Fruit fly (Drosophila melanogaster): ENCODE measurements around the gene Nhe1.

Gene Nhe1

DNA sequence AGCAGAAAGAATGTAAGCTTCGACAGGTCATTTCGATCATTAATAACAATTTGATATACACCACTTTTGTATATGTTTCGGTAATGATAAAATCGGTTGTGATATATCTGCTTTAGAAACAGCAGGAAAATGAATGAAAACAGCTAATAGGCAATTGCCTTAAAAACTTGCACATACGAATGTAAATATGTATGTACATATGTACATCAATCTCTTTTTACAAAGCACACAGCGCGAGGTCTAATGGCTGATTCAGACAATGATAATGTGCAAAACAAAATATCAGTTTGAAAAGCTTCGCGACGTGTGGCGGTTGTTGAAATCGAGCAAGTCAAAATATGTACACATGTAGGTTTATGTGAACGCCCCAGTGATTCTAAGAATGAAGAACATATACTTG lies 35.1 kb downstream of the Nhe1 start, which contains the start of gene galectin:
TSS of gene galectin (plus strand) at position 301 of the 400 bp plus-strand sequence.
- TF ChIP-seq CG4318 (GFP tag; optimal IDR thresholded peaks at IDR 0.05): no peak
- peak; percentile 5 for TF ChIP-seq vri (GFP tag; optimal IDR thresholded peaks at IDR 0.05)

DNA sequence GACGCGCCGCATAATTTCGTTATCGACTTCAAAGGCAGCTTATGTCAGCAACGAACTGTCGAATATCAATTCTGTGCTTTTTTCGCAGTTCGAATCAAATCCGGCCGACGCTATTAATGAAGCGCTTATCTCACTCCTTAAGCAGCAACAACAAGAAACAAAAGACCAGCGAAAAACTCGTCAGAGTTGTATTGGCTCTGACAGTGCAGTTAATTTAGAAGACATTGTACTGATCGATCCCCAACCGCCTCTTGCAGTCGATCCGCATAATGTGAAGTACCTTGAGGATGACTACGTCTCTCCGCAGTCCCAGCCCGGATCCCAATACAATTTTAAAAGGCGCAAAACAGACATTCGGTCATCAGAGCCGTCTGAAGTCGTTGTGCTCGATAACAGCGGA lies 37.0 kb downstream of the Nhe1 start:
- TF ChIP-seq Sox14 (GFP tag; optimal IDR thresholded peaks at IDR 0.05) (peak; percentile 24), vri (GFP tag; optimal IDR thresholded peaks at IDR 0.05) (peak; percentile 66), CG6808 (GFP tag; optimal IDR thresholded peaks at IDR 0.05) (no peak), CG11762 (GFP tag; optimal IDR thresholded peaks at IDR 0.05; ENCODE audit: insufficient read depth) (no peak), salr (GFP tag; optimal IDR thresholded peaks at IDR 0.05) (no peak), CG32006 (GFP tag; optimal IDR thresholded peaks at IDR 0.05) (no peak), topi (GFP tag; optimal IDR thresholded peaks at IDR 0.05) (no peak), CG3032 (tag; optimal IDR thresholded peaks at IDR 0.05) (no peak), CG8319 (GFP tag; optimal IDR thresholded peaks at IDR 0.05) (no peak)

DNA sequence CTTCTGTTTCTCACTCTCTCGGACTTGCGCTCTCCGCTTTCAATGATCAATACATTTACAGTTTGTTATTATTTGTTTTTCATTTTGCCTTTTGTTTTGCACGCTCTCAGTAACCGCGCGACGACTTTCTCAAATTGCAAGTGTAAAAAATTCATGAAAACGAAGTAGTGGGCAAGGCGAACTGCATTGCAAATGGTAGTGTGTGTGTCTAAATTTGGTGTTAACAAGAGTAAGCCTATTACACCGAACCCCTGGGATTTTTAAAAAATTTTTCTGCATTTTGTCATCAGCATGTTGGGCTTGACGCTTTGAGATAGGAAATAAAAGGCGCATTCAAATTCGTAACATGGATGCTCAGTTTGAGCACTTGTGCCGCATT lies 39.3 kb downstream of the Nhe1 start:
- TF ChIP-seq CG31627 (GFP tag; optimal IDR thresholded peaks at IDR 0.05) (no peak), CG6163 (GFP tag; IDR thresholded peaks at IDR 0.05) (peak; percentile 29; the same call in 1 of the 3 replicates), eg (GFP tag; IDR thresholded peaks at IDR 0.05) (0 out of 3 replicates have a peak, but pooled peaks have one; percentile 13)

DNA sequence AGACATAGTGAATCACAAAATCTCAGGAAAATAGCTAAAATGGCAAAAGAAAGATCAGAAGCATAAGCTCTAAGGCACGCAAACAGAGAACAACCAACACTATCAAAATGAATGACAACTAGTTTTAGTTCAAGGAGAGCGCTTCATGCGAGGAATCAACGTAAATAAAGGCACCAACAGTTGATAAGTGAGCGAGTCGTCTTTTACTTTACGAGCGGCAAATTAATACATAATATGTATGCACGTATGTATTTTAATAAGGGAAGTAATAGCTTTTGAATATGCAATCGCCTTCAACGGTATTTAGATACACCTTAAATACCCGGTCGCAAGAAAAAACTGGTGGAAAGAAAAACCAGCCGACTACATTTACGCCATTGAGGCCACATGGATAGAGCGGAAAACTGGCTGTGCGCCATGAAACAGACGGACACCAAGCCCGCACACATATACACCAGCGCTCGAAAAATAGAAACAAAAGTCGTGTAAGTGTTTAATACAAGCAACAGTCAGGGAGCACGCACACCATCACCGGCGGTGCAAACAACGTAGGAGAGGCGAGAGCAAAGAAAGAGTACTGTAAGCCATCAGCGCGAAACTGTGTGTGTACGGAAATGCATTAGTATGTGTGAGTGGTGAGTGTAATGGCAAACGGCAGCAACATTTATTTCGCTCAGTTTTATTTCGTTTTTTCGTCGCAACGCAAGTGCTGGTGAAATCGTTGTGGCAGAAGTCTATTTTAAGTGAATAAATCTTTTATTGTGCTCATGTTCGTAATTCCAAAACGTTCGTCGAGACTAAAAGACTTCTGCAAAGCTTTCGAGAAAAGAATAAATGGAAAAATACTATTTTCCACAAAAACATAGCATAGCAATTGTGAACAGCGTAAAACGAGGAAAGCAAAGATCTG lies 39.9 kb downstream of the Nhe1 start, which contains the start of gene dbr:
TSS of gene dbr (plus strand) at position 114 of the 910 bp plus-strand sequence.
- TF ChIP-seq CG4318 (GFP tag; optimal IDR thresholded peaks at IDR 0.05) (no peak), Hr38 (GFP tag; optimal IDR thresholded peaks at IDR 0.05) (no peak), CG6163 (GFP tag; IDR thresholded peaks at IDR 0.05) (peak; percentile 88), CG6276 (GFP tag; optimal IDR thresholded peaks at IDR 0.05) (peak; percentile 68), OdsH (GFP tag; optimal IDR thresholded peaks at IDR 0.05) (no peak), Hr39 (GFP tag; optimal IDR thresholded peaks at IDR 0.05) (no peak), Lpt (GFP tag; optimal IDR thresholded peaks at IDR 0.05) (peak; percentile 73), CG32006 (GFP tag; optimal IDR thresholded peaks at IDR 0.05) (peak; percentile 62), fd59A (GFP tag; optimal IDR thresholded peaks at IDR 0.05) (peak; percentile 57), CG3032 (tag; optimal IDR thresholded peaks at IDR 0.05) (peak; percentile 67), spab (GFP tag; optimal IDR thresholded peaks at IDR 0.05) (peak; percentile 55), achi (GFP tag; optimal IDR thresholded peaks at IDR 0.05) (no peak), Eip75B (GFP tag; optimal IDR thresholded peaks at IDR 0.05) (peak; percentile 43), CG6792 (GFP tag; optimal IDR thresholded peaks at IDR 0.05) (peak; percentile 24), CG8319 (GFP tag; optimal IDR thresholded peaks at IDR 0.05) (no peak), topi (GFP tag; optimal IDR thresholded peaks at IDR 0.05) (peak; percentile 19), CG15336 (GFP tag; IDR thresholded peaks at IDR 0.05) (peak; percentile 67), Met (GFP tag; optimal IDR thresholded peaks at IDR 0.05) (peak; percentile 30), svp (GFP tag) (no peak), cyc (GFP tag; optimal IDR thresholded peaks at IDR 0.05) (no peak), CG31627 (GFP tag; optimal IDR thresholded peaks at IDR 0.05) (no peak), Eip78C (GFP tag) (peak; percentile 78), Eip93F (GFP tag; optimal IDR thresholded peaks at IDR 0.05) (no peak), Blimp-1 (GFP tag; optimal IDR thresholded peaks at IDR 0.05) (peak; percentile 10), CG8632 (GFP tag; optimal IDR thresholded peaks at IDR 0.05) (peak; percentile 23), CG16779 (tag; optimal IDR thresholded peaks at IDR 0.05) (peak; percentile 63), Sox102F (GFP tag; optimal IDR thresholded peaks at IDR 0.05) (peak; percentile 62), net (GFP tag; optimal IDR thresholded peaks at IDR 0.05) (peak; percentile 84), Sox15 (GFP tag; optimal IDR thresholded peaks at IDR 0.05) (no peak), CG8119 (GFP tag; IDR thresholded peaks at IDR 0.05) (peak; percentile 77), fkh (GFP tag; optimal IDR thresholded peaks at IDR 0.05) (no peak), eg (GFP tag; IDR thresholded peaks at IDR 0.05) (peak; percentile 82), Gug (GFP tag; IDR thresholded peaks at IDR 0.05) (peak; percentile 49; the same call in 1 of the 2 replicates), acj6 (GFP tag; optimal IDR thresholded peaks at IDR 0.05) (no peak), CG11762 (GFP tag; optimal IDR thresholded peaks at IDR 0.05; ENCODE audit: insufficient read depth) (peak; percentile 10), CG9139 (GFP tag; optimal IDR thresholded peaks at IDR 0.05) (peak; percentile 60), CG11902 (GFP tag; optimal IDR thresholded peaks at IDR 0.05) (no peak), CG34406 (GFP tag; optimal IDR thresholded peaks at IDR 0.05) (peak; percentile 29), Smox (GFP tag; optimal IDR thresholded peaks at IDR 0.05) (no peak)

Data from whole organism, prepupa.